Fruit fly (Drosophila melanogaster) whole organism, embryonic: ENCODE data around the gene CG43638.

ENCODE experiments used
- Atf3 ChIP-seq: fragments of 200-800 bp; sonication (Bioruptor generic); optimal IDR thresholded peaks from 3 replicates; lab custom pipeline; 2016; ENCODE audit warnings: missing biosample characterization, missing genetic modification characterization
- Bdp1 ChIP-seq: fragments of 200-800 bp; sonication (Bioruptor generic); optimal IDR thresholded peaks from 3 replicates; lab custom pipeline; 2016; ENCODE audit warnings: missing biosample characterization, missing genetic modification characterization
- BtbVII ChIP-seq: fragments of 200-800 bp; sonication (Bioruptor generic); optimal IDR thresholded peaks from 3 replicates; lab custom pipeline; 2017; ENCODE audit warnings: missing biosample characterization, mild to moderate bottlenecking, missing genetic modification characterization
- CG10274 ChIP-seq: fragments of 200-800 bp; sonication (Bioruptor generic); optimal IDR thresholded peaks from 3 replicates; lab custom pipeline; 2017; ENCODE audit warnings: missing biosample characterization, mild to moderate bottlenecking, missing genetic modification characterization
- CG11456 ChIP-seq: fragments of 200-800 bp; sonication (Bioruptor generic); IDR thresholded peaks from 3 replicates; pipeline ENCODE4 v1.3.6; 2022; ENCODE audit warnings: missing biosample characterization, missing genetic modification characterization
- CG11695 ChIP-seq: fragments of 200-800 bp; sonication (Bioruptor generic); IDR thresholded peaks from 3 replicates; pipeline ENCODE4 v1.3.6; 2022; ENCODE audit warnings: missing biosample characterization, missing genetic modification characterization
- CG12104 ChIP-seq: fragments of 200-800 bp; sonication (Bioruptor generic); optimal IDR thresholded peaks from 3 replicates; lab custom pipeline; 2016; ENCODE audit warnings: missing biosample characterization, missing genetic modification characterization
- CG12391 ChIP-seq: fragments of 200-800 bp; sonication (Bioruptor generic); optimal IDR thresholded peaks from 3 replicates; lab custom pipeline; 2018; ENCODE audit warnings: missing biosample characterization, mild to moderate bottlenecking, missing genetic modification characterization, moderate library complexity
- CG17612 ChIP-seq: fragments of 200-800 bp; sonication (Bioruptor generic); IDR thresholded peaks from 2 replicates; pipeline ENCODE4 v1.3.6; 2022; ENCODE audit warnings: missing biosample characterization, missing genetic modification characterization
- CG18476 ChIP-seq: fragments of 200-800 bp; sonication (Bioruptor generic); optimal IDR thresholded peaks from 2 replicates; lab custom pipeline; 2016; ENCODE audit warnings: missing biosample characterization, mild to moderate bottlenecking, missing genetic modification characterization
- CG18764 ChIP-seq: fragments of 200-800 bp; sonication (Bioruptor generic); optimal IDR thresholded peaks from 3 replicates; lab custom pipeline; 2016; ENCODE audit warnings: missing biosample characterization, missing genetic modification characterization
- CG2129 ChIP-seq: fragments of 200-800 bp; sonication (Bioruptor generic); IDR thresholded peaks from 2 replicates; pipeline ENCODE4 v1.3.6; 2022; ENCODE audit warnings: missing biosample characterization, missing genetic modification characterization; ENCODE audit not compliant: partially characterized antibody
- CG2202 ChIP-seq: fragments of 200-800 bp; sonication (Bioruptor generic); optimal IDR thresholded peaks from 2 replicates; lab custom pipeline; 2018; ENCODE audit warnings: missing biosample characterization, mild to moderate bottlenecking, missing genetic modification characterization
- CG3065 ChIP-seq: fragments of 200-800 bp; sonication (Bioruptor generic); optimal IDR thresholded peaks from 2 replicates; lab custom pipeline; 2016; ENCODE audit warnings: missing biosample characterization, missing genetic modification characterization
- CG31365 ChIP-seq: fragments of 200-800 bp; sonication (Bioruptor generic); optimal IDR thresholded peaks from 2 replicates; lab custom pipeline; 2018; ENCODE audit warnings: missing biosample characterization, mild to moderate bottlenecking, missing genetic modification characterization
- CG33213 ChIP-seq: fragments of 200-800 bp; sonication (Bioruptor generic); optimal IDR thresholded peaks from 3 replicates; lab custom pipeline; 2016; ENCODE audit warnings: missing biosample characterization, missing genetic modification characterization
- CG34422 ChIP-seq: fragments of 200-800 bp; sonication (Bioruptor generic); IDR thresholded peaks from 3 replicates; pipeline ENCODE4 v1.3.6; 2022; ENCODE audit warnings: missing biosample characterization, missing genetic modification characterization
- CG4617 ChIP-seq: fragments of 200-800 bp; sonication (Bioruptor generic); optimal IDR thresholded peaks from 3 replicates; lab custom pipeline; 2016; ENCODE audit warnings: missing biosample characterization, missing genetic modification characterization, borderline replicate concordance
- CG4707 ChIP-seq: fragments of 200-800 bp; sonication (Bioruptor generic); optimal IDR thresholded peaks from 2 replicates; lab custom pipeline; 2018; ENCODE audit warnings: missing biosample characterization, mild to moderate bottlenecking, missing genetic modification characterization, moderate library complexity
- CG6683 ChIP-seq: fragments of 200-800 bp; sonication (Bioruptor generic); optimal IDR thresholded peaks from 2 replicates; lab custom pipeline; 2017; ENCODE audit warnings: missing biosample characterization, mild to moderate bottlenecking, missing genetic modification characterization, missing genetic modification reagents
- CG7271 ChIP-seq: fragments of 200-800 bp; sonication (Bioruptor generic); optimal IDR thresholded peaks from 2 replicates; lab custom pipeline; 2018; ENCODE audit warnings: missing biosample characterization, mild to moderate bottlenecking, missing genetic modification characterization, moderate library complexity
- CG7745 ChIP-seq: fragments of 200-800 bp; sonication (Bioruptor generic); optimal IDR thresholded peaks from 2 replicates; lab custom pipeline; 2018; ENCODE audit warnings: missing biosample characterization, mild to moderate bottlenecking, missing genetic modification characterization, moderate library complexity
- CG9876 ChIP-seq: fragments of 200-800 bp; sonication (Bioruptor generic); optimal IDR thresholded peaks from 2 replicates; lab custom pipeline; 2016; ENCODE audit warnings: missing biosample characterization, missing genetic modification characterization
- CG9932 ChIP-seq: fragments of 200-800 bp; sonication (Bioruptor generic); IDR thresholded peaks from 2 replicates; pipeline ENCODE4 v1.3.6; 2022; ENCODE audit warnings: missing biosample characterization, missing genetic modification characterization
- Camta ChIP-seq: fragments of 200-800 bp; sonication (Bioruptor generic); optimal IDR thresholded peaks from 2 replicates; lab custom pipeline; 2016; ENCODE audit warnings: missing biosample characterization, missing genetic modification characterization
- Fer1 ChIP-seq: fragments of 200-800 bp; sonication (Bioruptor generic); optimal IDR thresholded peaks from 2 replicates; lab custom pipeline; 2017; ENCODE audit warnings: missing biosample characterization, mild to moderate bottlenecking, missing genetic modification characterization
- H2.0 ChIP-seq: fragments of 200-800 bp; sonication (Bioruptor generic); IDR thresholded peaks from 2 replicates; pipeline ENCODE4 v1.3.6; 2022; ENCODE audit warnings: missing biosample characterization, missing genetic modification characterization
- Lhr ChIP-seq: fragments of 200-800 bp; sonication (Bioruptor generic); optimal IDR thresholded peaks from 3 replicates; lab custom pipeline; 2017; ENCODE audit warnings: mild to moderate bottlenecking, missing biosample characterization, missing genetic modification reagents, missing genetic modification characterization
- MESR4 ChIP-seq: fragments of 200-800 bp; sonication (Bioruptor generic); optimal IDR thresholded peaks from 2 replicates; lab custom pipeline; 2018; ENCODE audit warnings: missing biosample characterization, mild to moderate bottlenecking, missing genetic modification characterization, moderate library complexity
- NC2α ChIP-seq: fragments of 200-800 bp; sonication (Bioruptor generic); optimal IDR thresholded peaks from 2 replicates; lab custom pipeline; 2016; ENCODE audit warnings: missing biosample characterization, missing genetic modification characterization
- Oaz ChIP-seq: fragments of 200-800 bp; sonication (Bioruptor generic); IDR thresholded peaks from 2 replicates; pipeline ENCODE4 v1.3.6; 2022; ENCODE audit warnings: missing biosample characterization, missing genetic modification characterization
- Oli ChIP-seq: fragments of 200-800 bp; sonication (Bioruptor generic); optimal IDR thresholded peaks from 2 replicates; lab custom pipeline; 2018; ENCODE audit warnings: missing biosample characterization, mild to moderate bottlenecking, missing genetic modification characterization, moderate library complexity
- Rx ChIP-seq: fragments of 200-800 bp; sonication (Bioruptor generic); IDR thresholded peaks from 2 replicates; pipeline ENCODE4 v1.3.6; 2022; ENCODE audit warnings: missing biosample characterization, missing genetic modification characterization
- Scr ChIP-seq: fragments of 200-800 bp; sonication (Bioruptor generic); IDR thresholded peaks from 2 replicates; pipeline ENCODE4 v1.3.6; 2022; ENCODE audit warnings: missing biosample characterization, missing genetic modification characterization; ENCODE audit not compliant: partially characterized antibody
- Sin3A ChIP-seq: fragments of >200 bp; optimal IDR thresholded peaks from 2 replicates; lab custom pipeline; 2018
- Xrp1 ChIP-seq: fragments of 200-800 bp; sonication (Bioruptor generic); IDR thresholded peaks from 2 replicates; pipeline ENCODE4 v1.3.6; 2022; ENCODE audit warnings: missing biosample characterization, missing genetic modification characterization
- ato ChIP-seq: fragments of 200-800 bp; sonication (Bioruptor generic); IDR thresholded peaks from 2 replicates; pipeline ENCODE4 v1.3.6; 2022; ENCODE audit warnings: missing biosample characterization, missing genetic modification characterization; ENCODE audit not compliant: partially characterized antibody
- br ChIP-seq: fragments of >200 bp; optimal IDR thresholded peaks from 2 replicates; lab custom pipeline; 2017
- ems ChIP-seq: fragments of 200-800 bp; sonication (Bioruptor generic); optimal IDR thresholded peaks from 3 replicates; lab custom pipeline; 2016; ENCODE audit warnings: missing biosample characterization, missing genetic modification characterization
- en ChIP-seq: fragments of 200-800 bp; sonication (Bioruptor generic); optimal IDR thresholded peaks from 2 replicates; lab custom pipeline; 2016; ENCODE audit warnings: missing biosample characterization, missing genetic modification characterization
- gcm ChIP-seq: fragments of 200-800 bp; sonication (Bioruptor generic); optimal IDR thresholded peaks from 2 replicates; lab custom pipeline; 2019; ENCODE audit warnings: missing biosample characterization, mild to moderate bottlenecking, missing genetic modification characterization, moderate library complexity
- jigr1 ChIP-seq: fragments of 200-800 bp; sonication (Bioruptor generic); IDR thresholded peaks from 3 replicates; pipeline ENCODE4 v1.3.6; 2022; ENCODE audit warnings: missing biosample characterization, missing genetic modification characterization
- pum ChIP-seq: fragments of 200-800 bp; sonication (Bioruptor generic); optimal IDR thresholded peaks from 2 replicates; lab custom pipeline; 2016; ENCODE audit warnings: missing biosample characterization, missing genetic modification characterization
- sima ChIP-seq: fragments of 200-800 bp; sonication (Bioruptor generic); optimal IDR thresholded peaks from 2 replicates; lab custom pipeline; 2016; ENCODE audit warnings: missing biosample characterization, missing genetic modification characterization
- slp2 ChIP-seq: fragments of 200-800 bp; sonication (Bioruptor generic); optimal IDR thresholded peaks from 2 replicates; lab custom pipeline; 2016; ENCODE audit warnings: missing biosample characterization, missing genetic modification characterization
- sqz ChIP-seq: fragments of 200-800 bp; sonication (Bioruptor generic); optimal IDR thresholded peaks from 3 replicates; lab custom pipeline; 2018; ENCODE audit warnings: missing biosample characterization, mild to moderate bottlenecking, missing genetic modification characterization
- sr ChIP-seq: fragments of 200-800 bp; sonication (Bioruptor generic); IDR thresholded peaks from 3 replicates; pipeline ENCODE4 v1.3.6; 2022; ENCODE audit warnings: missing biosample characterization, missing genetic modification characterization
- tin ChIP-seq: fragments of 200-800 bp; sonication (Bioruptor generic); optimal IDR thresholded peaks from 3 replicates; lab custom pipeline; 2016; ENCODE audit warnings: missing biosample characterization, missing genetic modification characterization
- unc-4 ChIP-seq: fragments of 200-800 bp; sonication (Bioruptor generic); IDR thresholded peaks from 2 replicates; pipeline ENCODE4 v1.3.6; 2022; ENCODE audit warnings: missing biosample characterization, missing genetic modification characterization; ENCODE audit not compliant: partially characterized antibody
- wek ChIP-seq: fragments of 200-800 bp; sonication (Bioruptor generic); optimal IDR thresholded peaks from 3 replicates; lab custom pipeline; 2018; ENCODE audit warnings: missing biosample characterization, mild to moderate bottlenecking, missing genetic modification characterization, moderate library complexity
- zf30C ChIP-seq: fragments of 200-800 bp; sonication (Bioruptor generic); optimal IDR thresholded peaks from 3 replicates; lab custom pipeline; 2018; ENCODE audit warnings: missing biosample characterization, mild to moderate bottlenecking, missing genetic modification characterization
- zfh1 ChIP-seq: fragments of 200-800 bp; sonication (Bioruptor generic); IDR thresholded peaks from 3 replicates; pipeline ENCODE4 v1.3.6; 2022; ENCODE audit warnings: missing biosample characterization, missing genetic modification characterization

The CG43638 gene

dm6 chr3L:12083861-12084260 is 39.5 kb downstream of the CG43638 start (continued):
- TF ChIP-seq CG34422 (GFP tag; lab: Robert Waterston, UW), result no peak
- TF ChIP-seq CG2129, result no peak
- no peak for TF ChIP-seq pum (GFP tag; lab: Kevin White, UChicago)
- TF ChIP-seq zfh1 (GFP tag; lab: Robert Waterston, UW), result 0 out of 3 replicates have a peak, but pooled peaks have one; percentile 23
- TF ChIP-seq CG4617 (GFP tag; lab: Kevin White, UChicago), result no peak
- TF ChIP-seq sqz (GFP tag; lab: Kevin White, UChicago), result peak; percentile 70
- TF ChIP-seq CG12104 (GFP tag; lab: Kevin White, UChicago), result peak; percentile 39
- TF ChIP-seq CG11695 (GFP tag; lab: Robert Waterston, UW), result 0 out of 3 replicates have a peak, but pooled peaks have one; percentile 38
- TF ChIP-seq sima (GFP tag; lab: Kevin White, UChicago), result no peak
- no peak for TF ChIP-seq Rx (GFP tag; lab: Robert Waterston, UW)
- TF ChIP-seq sr (GFP tag; lab: Robert Waterston, UW), result no peak
- TF ChIP-seq BtbVII, result peak; percentile 54
- no peak for TF ChIP-seq CG17612
- no peak for TF ChIP-seq ems (GFP tag; lab: Kevin White, UChicago)
- peak; percentile 76 for TF ChIP-seq CG4707 (GFP tag; lab: Kevin White, UChicago)
- no peak for TF ChIP-seq Sin3A
- peak; percentile 50 for TF ChIP-seq Fer1 (GFP tag; lab: Kevin White, UChicago)
- peak; percentile 71 for TF ChIP-seq gcm (GFP tag; lab: Kevin White, UChicago)
- TF ChIP-seq NC2α (GFP tag; lab: Kevin White, UChicago), result no peak
- no peak for TF ChIP-seq CG10274 (GFP tag; lab: Kevin White, UChicago)
- TF ChIP-seq wek (GFP tag; lab: Kevin White, UChicago), result peak; percentile 87
- TF ChIP-seq CG33213 (GFP tag; lab: Kevin White, UChicago), result peak; percentile 31
- TF ChIP-seq CG7745 (tag; lab: Kevin White, UChicago), result peak; percentile 81
- peak; percentile 20 for TF ChIP-seq Oli (tag; lab: Kevin White, UChicago)
- no peak for TF ChIP-seq jigr1 (GFP tag; lab: Robert Waterston, UW)
- no peak for TF ChIP-seq br (lab: Kevin White, UChicago)
- peak; percentile 45 for TF ChIP-seq CG18764 (GFP tag; lab: Kevin White, UChicago)
- TF ChIP-seq CG12391, result peak; percentile 67
- peak; percentile 7 for TF ChIP-seq CG3065 (GFP tag; lab: Kevin White, UChicago)
- no peak for TF ChIP-seq CG18476 (GFP tag; lab: Kevin White, UChicago)
- no peak for TF ChIP-seq CG9932 (GFP tag; lab: Robert Waterston, UW)
- TF ChIP-seq slp2 (GFP tag; lab: Kevin White, UChicago), result no peak
- peak; percentile 3 for TF ChIP-seq Bdp1 (GFP tag; lab: Kevin White, UChicago)
- peak; percentile 43 for TF ChIP-seq en (GFP tag; lab: Kevin White, UChicago)
- TF ChIP-seq zf30C (GFP tag; lab: Kevin White, UChicago), result no peak
- TF ChIP-seq CG31365 (tag; lab: Kevin White, UChicago), result peak; percentile 49
- TF ChIP-seq tin (GFP tag; lab: Kevin White, UChicago), result peak; percentile 37
- TF ChIP-seq Camta, result no peak
- no peak for TF ChIP-seq CG9876 (GFP tag; lab: Kevin White, UChicago)
- peak; percentile 84 for TF ChIP-seq CG2202 (tag; lab: Kevin White, UChicago)
- no peak for TF ChIP-seq Atf3 (GFP tag; lab: Kevin White, UChicago)
- TF ChIP-seq ato (GFP tag; lab: Robert Waterston, UW), result no peak
- TF ChIP-seq Oaz (GFP tag; lab: Robert Waterston, UW), result no peak
- TF ChIP-seq Scr (GFP tag; lab: Robert Waterston, UW), result no peak
- TF ChIP-seq CG7271, result no peak
- peak; percentile 68 for TF ChIP-seq Xrp1 (GFP tag; lab: Robert Waterston, UW)
- TF ChIP-seq Lhr (GFP tag; lab: Kevin White, UChicago), result peak; percentile 46
- TF ChIP-seq CG11456 (GFP tag; lab: Robert Waterston, UW), result no peak
- TF ChIP-seq MESR4 (GFP tag; lab: Kevin White, UChicago), result peak; percentile 5
- TF ChIP-seq H2.0, result no peak
- TF ChIP-seq CG6683 (GFP tag; lab: Kevin White, UChicago), result peak; percentile 16
- no peak for TF ChIP-seq unc-4 (GFP tag; lab: Robert Waterston, UW)
